Fruit fly (Drosophila melanogaster) S2 (cell line): Measurements from ENCODE around the gene Vps4.

ENCODE experiments used
- CG8478 ChIP-seq: fragments of >200 bp; optimal IDR thresholded peaks from 2 replicates; lab custom pipeline; 2018
- CTCF ChIP-seq, 2 experiments: fragments of >200 bp; optimal IDR thresholded peaks; 2 replicates each; lab custom pipeline; 2018

- TF ChIP-seq CTCF (optimal IDR thresholded peaks at IDR 0.05; lab: Kevin White, UChicago) (no peak), CG8478 (lab: Kevin White, UChicago) (no peak)
Observed at dm6 chrX:17886107-17886448, 21.4 kb upstream of the Vps4 start.
